Worm (Caenorhabditis elegans) whole organism, L1 larva: ENCODE measurements around the gene slc-36.5.
A peak's percentile ranks its signal among the peaks of the same experiment; 100 is the strongest.

Experiments
- C16A3.4 ChIP-seq: fragments of 150-350 bp; optimal IDR thresholded peaks from 2 replicates; lab custom pipeline; 2014; ENCODE audit warnings: missing biosample characterization, missing genetic modification characterization
- Y116A8C.19 ChIP-seq: sonication (generic microtip); optimal IDR thresholded peaks from 2 replicates; lab custom pipeline; 2016; ENCODE audit warnings: missing compliant biosample characterization, missing genetic modification characterization, borderline replicate concordance
- aha-1 ChIP-seq: fragments of 150-350 bp; optimal IDR thresholded peaks from 2 replicates; lab custom pipeline; 2014; ENCODE audit warnings: missing biosample characterization, missing genetic modification characterization
- alr-1 ChIP-seq: fragments of 200-800 bp; sonication (Bioruptor generic); optimal IDR thresholded peaks from 2 replicates; lab custom pipeline; 2018; ENCODE audit warnings: borderline replicate concordance, mild to moderate bottlenecking, missing genetic modification characterization, missing compliant biosample characterization
- aly-2 ChIP-seq: fragments of 150-350 bp; optimal IDR thresholded peaks from 2 replicates; lab custom pipeline; 2014; ENCODE audit warnings: missing biosample characterization, missing genetic modification characterization
- ama-1 ChIP-seq: fragments of 150-350 bp; optimal IDR thresholded peaks from 2 replicates; lab custom pipeline; 2014
- blmp-1 ChIP-seq: fragments of 150-350 bp; optimal IDR thresholded peaks from 2 replicates; lab custom pipeline; 2014; ENCODE audit warnings: missing biosample characterization, missing genetic modification characterization
- ceh-8 ChIP-seq: fragments of 200-800 bp; sonication (Bioruptor generic); optimal IDR thresholded peaks from 2 replicates; lab custom pipeline; 2018; ENCODE audit warnings: mild to moderate bottlenecking, missing genetic modification characterization, moderate library complexity, missing compliant biosample characterization
- ceh-90 ChIP-seq: sonication (generic microtip); optimal IDR thresholded peaks from 2 replicates; lab custom pipeline; 2016; ENCODE audit warnings: missing genetic modification characterization, missing compliant biosample characterization
- dsc-1 ChIP-seq: sonication (generic microtip); optimal IDR thresholded peaks from 2 replicates; lab custom pipeline; 2016; ENCODE audit warnings: mild to moderate bottlenecking, missing genetic modification characterization, missing compliant biosample characterization
- efl-3 ChIP-seq: fragments of 200-800 bp; sonication (Bioruptor generic); optimal IDR thresholded peaks from 2 replicates; lab custom pipeline; 2018; ENCODE audit warnings: mild to moderate bottlenecking, missing genetic modification characterization, missing compliant biosample characterization
- egl-13 ChIP-seq: sonication (generic microtip); optimal IDR thresholded peaks from 2 replicates; lab custom pipeline; 2016; ENCODE audit warnings: missing genotype, missing genetic modification reagents, missing genetic modification characterization, missing compliant biosample characterization
- egl-27 ChIP-seq, 2 experiments: fragments of 150-350 bp in 1 of 2; sonication (generic microtip); optimal IDR thresholded peaks; 3 replicates each; lab custom pipeline; 2017 to 2018; ENCODE audit warnings: missing biosample characterization in 2 of 2, missing genetic modification characterization in 2 of 2, missing genetic modification reagents in 2 of 2
- elt-2 ChIP-seq: sonication (generic microtip); optimal IDR thresholded peaks from 2 replicates; lab custom pipeline; 2016; ENCODE audit warnings: missing genetic modification characterization, mild to moderate bottlenecking, inconsistent platforms, missing compliant biosample characterization, missing genetic modification reagents
- elt-3 ChIP-seq, 6 experiments: fragments of 150-350 bp in 1 of 6; sonication (generic microtip); optimal IDR thresholded peaks; 2 replicates each; lab custom pipeline; 2017 to 2018; ENCODE audit warnings: missing biosample characterization in 6 of 6, missing genetic modification characterization in 6 of 6, inconsistent platforms in 1 of 6
- fkh-10 ChIP-seq: sonication (generic microtip); optimal IDR thresholded peaks from 2 replicates; lab custom pipeline; 2017; ENCODE audit warnings: missing biosample characterization, missing genetic modification reagents, missing genetic modification characterization
- fkh-4 ChIP-seq: sonication (generic microtip); optimal IDR thresholded peaks from 2 replicates; lab custom pipeline; 2016; ENCODE audit warnings: missing compliant biosample characterization, missing genetic modification characterization, borderline replicate concordance
- grh-1 ChIP-seq: fragments of 200-800 bp; sonication (Bioruptor generic); IDR thresholded peaks from 2 replicates; pipeline ENCODE4 v1.3.6; 2022; ENCODE audit warnings: missing genetic modification reagents, missing genetic modification characterization, missing compliant biosample characterization
- hlh-4 ChIP-seq: sonication (generic microtip); optimal IDR thresholded peaks from 2 replicates; lab custom pipeline; 2016; ENCODE audit warnings: mild to moderate bottlenecking, missing genetic modification characterization, missing compliant biosample characterization
- irx-1 ChIP-seq: sonication (generic microtip); optimal IDR thresholded peaks from 2 replicates; lab custom pipeline; 2016; ENCODE audit warnings: missing genetic modification characterization, missing compliant biosample characterization
- jun-1 ChIP-seq: fragments of 150-350 bp; optimal IDR thresholded peaks from 2 replicates; lab custom pipeline; 2014; ENCODE audit warnings: missing biosample characterization, missing genetic modification reagents, missing genetic modification characterization
- lin-15B ChIP-seq: fragments of 150-350 bp; sonication (generic microtip); optimal IDR thresholded peaks from 3 replicates; lab custom pipeline; 2014; ENCODE audit warnings: missing biosample characterization, missing genetic modification characterization
- lin-35 ChIP-seq, 2 experiments: fragments of 150-350 bp; optimal IDR thresholded peaks; 2 replicates each; lab custom pipeline; 2014; ENCODE audit warnings: missing biosample characterization in 2 of 2, missing genetic modification characterization in 2 of 2, missing genetic modification reagents in 2 of 2
- lin-39 ChIP-seq: fragments of 150-350 bp; optimal IDR thresholded peaks from 2 replicates; lab custom pipeline; 2014; ENCODE audit warnings: missing biosample characterization, missing genetic modification reagents, missing genetic modification characterization
- lir-3 ChIP-seq: sonication (generic microtip); optimal IDR thresholded peaks from 2 replicates; lab custom pipeline; 2016; ENCODE audit warnings: mild to moderate bottlenecking, missing genetic modification characterization, moderate library complexity, missing compliant biosample characterization; ENCODE audit not compliant: poor library complexity
- mab-9 ChIP-seq: fragments of 200-800 bp; sonication (Bioruptor generic); IDR thresholded peaks from 2 replicates; pipeline ENCODE4 v1.3.6; 2022; ENCODE audit warnings: missing genetic modification reagents, missing genetic modification characterization, missing compliant biosample characterization
- nhr-11 ChIP-seq: fragments of 150-350 bp; optimal IDR thresholded peaks from 2 replicates; lab custom pipeline; 2014; ENCODE audit warnings: missing biosample characterization, missing genetic modification characterization
- nhr-20 ChIP-seq: sonication (generic microtip); optimal IDR thresholded peaks from 2 replicates; lab custom pipeline; 2016; ENCODE audit warnings: mild to moderate bottlenecking, missing genetic modification characterization, missing compliant biosample characterization
- nhr-237 ChIP-seq: fragments of 150-350 bp; optimal IDR thresholded peaks from 2 replicates; lab custom pipeline; 2014; ENCODE audit warnings: missing biosample characterization, missing genetic modification characterization
- nhr-28 ChIP-seq: fragments of 150-350 bp; optimal IDR thresholded peaks from 2 replicates; lab custom pipeline; 2014; ENCODE audit warnings: missing biosample characterization, missing genetic modification characterization
- nhr-76 ChIP-seq: sonication (generic microtip); optimal IDR thresholded peaks from 2 replicates; lab custom pipeline; 2017; ENCODE audit warnings: missing biosample characterization, missing genetic modification characterization
- nhr-77 ChIP-seq: fragments of 150-350 bp; optimal IDR thresholded peaks from 2 replicates; lab custom pipeline; 2014; ENCODE audit warnings: missing biosample characterization, missing genetic modification characterization
- nhr-84 ChIP-seq: sonication (generic microtip); optimal IDR thresholded peaks from 2 replicates; lab custom pipeline; 2017; ENCODE audit warnings: missing biosample characterization, missing genetic modification characterization
- nhr-85 ChIP-seq: sonication (generic microtip); peaks from one replicate; lab custom pipeline; 2016; ENCODE audit warnings: missing genetic modification characterization, inconsistent platforms, missing compliant biosample characterization
- nhr-90 ChIP-seq: sonication (generic microtip); optimal IDR thresholded peaks from 2 replicates; lab custom pipeline; 2016; ENCODE audit warnings: mild to moderate bottlenecking, missing genetic modification characterization, missing compliant biosample characterization; ENCODE audit not compliant: poor library complexity
- skn-1 ChIP-seq: fragments of 150-350 bp; optimal IDR thresholded peaks from 2 replicates; lab custom pipeline; 2014; ENCODE audit warnings: missing biosample characterization, missing genetic modification characterization
- snpc-4 ChIP-seq: fragments of 150-350 bp; optimal IDR thresholded peaks from 2 replicates; lab custom pipeline; 2014; ENCODE audit warnings: missing biosample characterization, missing genetic modification characterization
- sox-4 ChIP-seq: sonication (generic microtip); optimal IDR thresholded peaks from 2 replicates; lab custom pipeline; 2016; ENCODE audit warnings: missing genetic modification characterization, missing compliant biosample characterization
- sup-37 ChIP-seq: fragments of 200-800 bp; sonication (Bioruptor generic); optimal IDR thresholded peaks from 2 replicates; lab custom pipeline; 2018; ENCODE audit warnings: mild to moderate bottlenecking, missing genetic modification characterization, missing compliant biosample characterization
- tlp-1 ChIP-seq: fragments of 150-350 bp; optimal IDR thresholded peaks from 2 replicates; lab custom pipeline; 2014; ENCODE audit warnings: missing biosample characterization, missing genetic modification characterization
- unc-130 ChIP-seq: fragments of 150-350 bp; optimal IDR thresholded peaks from 2 replicates; lab custom pipeline; 2017; ENCODE audit warnings: missing biosample characterization, missing genetic modification characterization, inconsistent platforms
- unc-30 ChIP-seq: sonication (generic microtip); optimal IDR thresholded peaks from 2 replicates; lab custom pipeline; 2017; ENCODE audit warnings: missing biosample characterization, missing genetic modification characterization
- vab-15 ChIP-seq: sonication (generic microtip); optimal IDR thresholded peaks from 2 replicates; lab custom pipeline; 2017; ENCODE audit warnings: missing genotype, mild to moderate bottlenecking, missing genetic modification characterization, missing compliant biosample characterization
- zag-1 ChIP-seq: fragments of 150-350 bp; optimal IDR thresholded peaks from 2 replicates; lab custom pipeline; 2014; ENCODE audit warnings: missing biosample characterization, missing genetic modification characterization
- ztf-4 ChIP-seq: fragments of 150-350 bp; optimal IDR thresholded peaks from 2 replicates; lab custom pipeline; 2014; ENCODE audit warnings: missing biosample characterization, missing genetic modification characterization

The slc-36.5 gene

ce11 chrII:6888211-6888610 is 11.4 kb upstream of the slc-36.5 start (continued):
- TF ChIP-seq blmp-1 (tag; lab: Kevin White, UChicago) (no peak), nhr-77 (no peak), sox-4 (tag; lab: Kevin White, UChicago) (no peak), alr-1 (tag; lab: Kevin White, UChicago) (no peak), snpc-4 (no peak), skn-1 (tag; lab: Kevin White, UChicago) (no peak), nhr-85 (tag; lab: Kevin White, UChicago) (peak; percentile 17), tlp-1 (tag; lab: Kevin White, UChicago) (no peak), nhr-76 (tag; lab: Kevin White, UChicago) (no peak), lin-15B (tag; lab: Kevin White, UChicago) (no peak), ceh-8 (GFP tag; lab: Kevin White, UChicago) (no peak), irx-1 (tag; lab: Kevin White, UChicago) (peak; percentile 2), nhr-28 (tag; lab: Kevin White, UChicago) (no peak), jun-1 (tag; lab: Kevin White, UChicago) (no peak), efl-3 (no peak), lir-3 (peak; percentile 46), dsc-1 (tag; lab: Kevin White, UChicago) (no peak), nhr-11 (tag; lab: Kevin White, UChicago) (no peak), lin-39 (peak; percentile 42), aha-1 (tag; lab: Kevin White, UChicago) (no peak), grh-1 (0 out of 2 replicates have a peak, but pooled peaks have one; percentile 22), aly-2 (tag; lab: Kevin White, UChicago) (peak; percentile 99), nhr-84 (tag; lab: Kevin White, UChicago) (no peak), zag-1 (tag; lab: Kevin White, UChicago) (no peak), C16A3.4 (peak; percentile 39), vab-15 (tag; lab: Kevin White, UChicago) (no peak), ztf-4 (tag; lab: Kevin White, UChicago) (peak; percentile 55), ceh-90 (tag; lab: Kevin White, UChicago) (no peak), sup-37 (GFP tag; lab: Kevin White, UChicago) (no peak), fkh-4 (tag; lab: Kevin White, UChicago) (no peak), nhr-237 (tag; lab: Kevin White, UChicago) (no peak), nhr-90 (tag; lab: Kevin White, UChicago) (peak; percentile 76), Y116A8C.19 (tag; lab: Kevin White, UChicago) (no peak), unc-30 (tag; lab: Kevin White, UChicago) (no peak), lin-35 (GFP tag; optimal IDR thresholded peaks at IDR 0.05; lab: Kevin White, UChicago) (peak in 1 of 2 experiments; percentile 72), ama-1 (peak; percentile 72), fkh-10 (no peak), egl-27 (tag; optimal IDR thresholded peaks at IDR 0.05; lab: Kevin White, UChicago) (no peak), mab-9 (GFP tag; lab: Robert Waterston, UW) (0 out of 2 replicates have a peak, but pooled peaks have one; percentile 38), elt-2 (tag; lab: Kevin White, UChicago) (peak; percentile 17), hlh-4 (no peak), egl-13 (tag; lab: Kevin White, UChicago) (no peak), elt-3 (tag; optimal IDR thresholded peaks at IDR 0.05; lab: Kevin White, UChicago) (no peak), unc-130 (tag; lab: Kevin White, UChicago) (no peak), nhr-20 (tag; lab: Kevin White, UChicago) (peak; percentile 78)
